Worm (Caenorhabditis elegans): ENCODE data around the gene cash-1.

DNA sequence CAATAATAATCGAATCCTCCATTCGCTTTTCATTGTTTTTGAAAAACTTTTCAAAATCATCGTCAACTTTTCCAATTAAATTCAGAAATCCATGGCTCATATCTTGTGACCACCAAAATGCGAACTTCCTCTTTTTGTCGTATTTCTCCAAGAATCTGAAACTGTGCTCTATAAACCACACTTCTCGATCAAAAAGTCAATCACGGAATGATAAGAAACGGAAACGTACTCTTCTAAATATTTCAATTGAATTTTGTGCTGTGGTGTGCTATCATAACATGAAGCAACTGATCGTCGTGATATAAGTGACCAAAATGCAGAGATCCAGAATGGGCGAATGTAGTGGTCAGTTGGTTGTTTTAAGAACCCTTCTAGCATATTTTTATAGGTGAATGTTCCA, 42.6 kb downstream of the cash-1 start:
- TF ChIP-seq nhr-11 (tag; optimal IDR thresholded peaks at IDR 0.05) (no peak), unc-62 (GFP tag; optimal IDR thresholded peaks at IDR 0.05) (no peak), lin-13 (GFP tag; optimal IDR thresholded peaks at IDR 0.05) (no peak), F16B12.6 (tag; optimal IDR thresholded peaks at IDR 0.05) (no peak)

All from whole organism, L1 larva.